Worm (Caenorhabditis elegans): Measurements from ENCODE around the gene B0393.4.

- TF ChIP-seq lir-1 (GFP tag; conservative IDR thresholded peaks at IDR 0.05) = no peak
- no peak for TF ChIP-seq ets-4 (GFP tag; optimal IDR thresholded peaks at IDR 0.05)
- no peak for TF ChIP-seq unc-62 (GFP tag; optimal IDR thresholded peaks at IDR 0.05)
- TF ChIP-seq akir-1 (GFP tag; optimal IDR thresholded peaks at IDR 0.05) = no peak
- no peak for TF ChIP-seq F22D6.2 (tag; optimal IDR thresholded peaks at IDR 0.05)
These were observed 15.3 kb downstream of the B0393.4 start, which contains the start of gene col-89 for ce11 chrIII:4748109-4748508.

Measured in whole organism, young adult.